Fruit fly (Drosophila melanogaster): ENCODE measurements around the gene Frq2.

DNA sequence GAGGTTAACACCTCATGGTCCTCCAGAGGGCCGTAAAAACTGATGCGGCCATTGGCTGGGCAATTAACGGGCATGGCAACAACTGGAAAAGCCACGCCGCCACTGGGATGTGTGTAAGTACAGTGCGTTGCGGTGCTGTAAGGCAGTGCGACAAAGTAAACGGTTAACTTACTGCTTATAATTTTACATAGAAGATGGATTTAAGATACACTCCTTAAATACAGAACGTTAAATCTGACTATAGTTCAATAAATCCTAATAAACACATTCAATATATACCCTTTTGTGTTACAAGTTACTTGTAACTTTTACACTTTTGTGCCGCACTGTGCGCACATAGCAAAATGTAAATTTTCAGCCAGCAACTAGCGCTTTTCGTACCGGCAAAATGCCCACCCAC lies 24.4 kb upstream of the Frq2 start:
- TF ChIP-seq Hr39 (GFP tag; optimal IDR thresholded peaks at IDR 0.05) (no peak), dsx (GFP tag; optimal IDR thresholded peaks at IDR 0.05; ENCODE audit: poor library complexity, severe bottlenecking) (no peak), CG34406 (GFP tag; optimal IDR thresholded peaks at IDR 0.05) (no peak), Smox (GFP tag; optimal IDR thresholded peaks at IDR 0.05) (no peak), Hr4 (GFP tag; optimal IDR thresholded peaks at IDR 0.05) (no peak), achi (GFP tag; optimal IDR thresholded peaks at IDR 0.05) (no peak), Blimp-1 (GFP tag; optimal IDR thresholded peaks at IDR 0.05) (no peak), fd85E (GFP tag; optimal IDR thresholded peaks at IDR 0.05) (no peak), Eip75B (GFP tag; optimal IDR thresholded peaks at IDR 0.05) (no peak)
